Fruit fly (Drosophila melanogaster) whole organism, adult: ENCODE measurements around the gene CG12061.

Source experiments
- CG12768 ChIP-seq: fragments of 200-800 bp; sonication (Bioruptor generic); optimal IDR thresholded peaks from 2 replicates; lab custom pipeline; 2017; ENCODE audit warnings: missing biosample characterization, missing genetic modification characterization, mild to moderate bottlenecking, moderate library complexity, missing genetic modification reagents
- CG33017 ChIP-seq: fragments of 200-800 bp; sonication (Bioruptor generic); optimal IDR thresholded peaks from 2 replicates; lab custom pipeline; 2018; ENCODE audit warnings: missing biosample characterization, mild to moderate bottlenecking, missing genetic modification characterization, moderate library complexity
- CG5204 ChIP-seq: fragments of 200-800 bp; sonication (Bioruptor generic); optimal IDR thresholded peaks from 2 replicates; lab custom pipeline; 2016; ENCODE audit warnings: missing biosample characterization, missing genetic modification characterization
- Clk ChIP-seq: fragments of 200-800 bp; sonication (Bioruptor generic); optimal IDR thresholded peaks from 2 replicates; lab custom pipeline; 2017; ENCODE audit warnings: missing biosample characterization, missing genetic modification characterization
- Mnt ChIP-seq: fragments of 200-800 bp; sonication (Bioruptor generic); optimal IDR thresholded peaks from 2 replicates; lab custom pipeline; 2016; ENCODE audit warnings: missing biosample characterization, mild to moderate bottlenecking, missing genetic modification characterization
- cnc ChIP-seq, 2 experiments: fragments of >200 bp; optimal IDR thresholded peaks; 2 replicates each; lab custom pipeline; 2017
- kay ChIP-seq: fragments of 200-800 bp; sonication (Bioruptor generic); peaks from one replicate; lab custom pipeline; 2016; ENCODE audit warnings: missing biosample characterization, missing genetic modification characterization, borderline replicate concordance
- pad ChIP-seq: fragments of 200-800 bp; sonication (Bioruptor generic); optimal IDR thresholded peaks from 3 replicates; lab custom pipeline; 2017; ENCODE audit warnings: missing biosample characterization, missing genetic modification characterization, mild to moderate bottlenecking, moderate library complexity, missing genetic modification reagents

DNA sequence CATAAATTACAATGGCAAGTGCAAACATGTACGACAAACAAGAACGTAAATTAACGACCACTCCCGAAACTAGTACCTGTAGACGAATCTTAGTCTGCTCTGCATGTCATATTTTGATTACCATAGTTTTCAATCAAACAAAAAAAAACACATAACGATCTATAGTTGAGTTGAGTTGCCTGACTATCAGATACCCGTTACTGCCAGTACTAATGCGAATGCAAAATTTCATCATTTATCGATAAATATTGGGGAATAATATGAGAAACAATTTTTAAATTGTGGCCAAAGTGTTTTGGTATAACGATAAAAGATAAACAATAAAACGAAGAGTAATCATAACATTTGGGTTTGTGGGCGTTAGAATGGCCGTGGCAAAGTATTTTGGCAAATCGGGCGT, 54.6 kb downstream of the CG12061 start:
- TF ChIP-seq cnc (optimal IDR thresholded peaks at IDR 0.05; lab: Kevin White, UChicago) (no peak), Clk (no peak), CG5204 (no peak), kay (GFP tag; lab: Kevin White, UChicago) (peak; percentile 26), CG12768 (GFP tag; lab: Kevin White, UChicago) (no peak), pad (GFP tag; lab: Kevin White, UChicago) (no peak), Mnt (GFP tag; lab: Kevin White, UChicago) (no peak), CG33017 (tag; lab: Kevin White, UChicago) (no peak)
